Worm (Caenorhabditis elegans) whole organism, dauer: ENCODE data around the gene T24C4.10.

Experiments
- unc-62 ChIP-seq: sonication (generic microtip); optimal IDR thresholded peaks from 2 replicates; lab custom pipeline; 2017; ENCODE audit warnings: missing biosample characterization, missing genetic modification reagents, missing genetic modification characterization

T24C4.10 gene

DNA sequence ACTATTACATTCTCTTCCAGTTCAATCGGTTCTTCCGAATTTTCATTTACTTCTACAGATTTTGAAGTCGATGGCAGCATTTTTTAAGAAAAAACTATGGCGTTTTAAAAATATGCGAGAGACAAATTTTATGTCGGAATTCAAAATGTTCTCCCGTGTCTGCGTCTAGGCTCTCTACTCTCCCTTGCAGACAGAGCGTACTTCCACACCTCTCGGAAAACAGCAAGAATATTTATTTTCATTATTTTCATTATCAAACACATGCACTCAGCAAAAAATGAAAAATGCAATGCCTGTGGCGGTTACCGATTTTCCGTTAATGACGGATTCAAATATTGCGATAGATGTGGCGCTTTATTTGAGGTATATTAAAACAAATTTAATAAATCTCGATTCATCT is 4.5 kb upstream of the T24C4.10 start, which contains the start of the genes ztf-18 and F23H11.2:
Gene ztf-18 (minus strand): TSS at position 188 of the 400 bp plus-strand sequence.
Gene F23H11.2 (plus strand): TSS at position 223 of the 400 bp plus-strand sequence.
- TF ChIP-seq unc-62 (GFP tag; lab: Kevin White, UChicago), result no peak

DNA sequence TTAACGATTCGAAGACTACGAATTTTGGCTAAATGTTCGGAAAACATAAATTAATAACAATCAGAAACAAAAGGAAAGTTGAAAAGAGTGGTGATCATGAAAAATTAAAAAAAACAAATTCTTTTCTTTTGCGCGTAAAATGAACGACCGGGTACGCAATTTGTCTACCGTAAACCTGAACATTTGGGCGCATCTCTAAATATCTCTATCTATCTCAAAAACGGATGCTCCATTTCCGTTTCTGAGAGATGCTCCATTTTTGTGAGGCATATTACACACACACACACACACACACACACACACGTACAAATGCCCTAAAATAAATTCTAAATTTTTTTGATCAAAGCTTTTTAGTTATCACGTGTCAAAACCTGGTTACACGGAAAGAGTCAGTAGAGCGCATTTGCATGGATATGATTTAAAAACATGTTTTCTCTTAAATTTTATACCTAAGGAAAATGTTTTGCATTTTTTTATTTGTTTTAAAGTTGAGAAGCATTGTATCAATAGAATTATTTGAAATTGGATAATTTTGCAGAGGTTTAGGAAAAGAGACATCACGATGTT is 2.0 kb downstream of the T24C4.10 start:
- no peak for TF ChIP-seq unc-62 (GFP tag; lab: Kevin White, UChicago)

DNA sequence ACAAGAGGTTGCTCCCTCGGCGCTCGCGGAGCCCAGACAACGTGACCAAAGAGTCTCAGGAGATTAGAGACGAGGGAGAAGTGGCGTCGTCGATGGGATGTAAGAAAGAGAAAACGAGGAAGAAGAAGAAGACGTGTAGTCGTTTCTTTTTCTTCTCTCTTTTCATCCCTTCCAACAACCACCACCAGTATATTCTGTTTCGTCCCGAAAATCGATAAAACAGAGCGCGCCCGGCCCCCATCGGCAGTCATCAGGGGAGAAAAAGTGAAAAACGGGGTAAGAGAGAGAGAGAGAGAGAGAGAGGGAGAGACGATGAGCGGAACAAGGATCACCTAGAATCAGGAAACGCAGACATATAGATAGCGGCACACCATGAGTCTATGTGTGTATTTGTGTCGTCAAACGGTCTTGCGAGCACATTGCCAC is 3.2 kb downstream of the T24C4.10 start:
- TF ChIP-seq unc-62 (GFP tag; lab: Kevin White, UChicago), result no peak

- TF ChIP-seq unc-62 (GFP tag; lab: Kevin White, UChicago), result no peak
These were observed 4.3 kb downstream of the T24C4.10 start, which contains the start of gene zer-1 for ce11 chrIII:886726-887125. TSS of gene zer-1 (minus strand) at chrIII:886793.

- TF ChIP-seq unc-62 (GFP tag; lab: Kevin White, UChicago), result no peak
These were observed 7.4 kb downstream of the T24C4.10 start for ce11 chrIII:883595-883994.

- TF ChIP-seq unc-62 (GFP tag; lab: Kevin White, UChicago), result no peak
These were observed 9.6 kb downstream of the T24C4.10 start for ce11 chrIII:881460-881859.

- TF ChIP-seq unc-62 (GFP tag; lab: Kevin White, UChicago), result no peak
These were observed 10.2 kb downstream of the T24C4.10 start for ce11 chrIII:880840-881239.

ce11 chrIII:879634-880033 is 11.4 kb downstream of the T24C4.10 start, which contains the start of the genes T24C4.5 and ucr-2.3:
TSS of gene T24C4.5 (minus strand) at chrIII:879734.
TSS of gene ucr-2.3 (plus strand) at chrIII:879860.
- no peak for TF ChIP-seq unc-62 (GFP tag; lab: Kevin White, UChicago)

DNA sequence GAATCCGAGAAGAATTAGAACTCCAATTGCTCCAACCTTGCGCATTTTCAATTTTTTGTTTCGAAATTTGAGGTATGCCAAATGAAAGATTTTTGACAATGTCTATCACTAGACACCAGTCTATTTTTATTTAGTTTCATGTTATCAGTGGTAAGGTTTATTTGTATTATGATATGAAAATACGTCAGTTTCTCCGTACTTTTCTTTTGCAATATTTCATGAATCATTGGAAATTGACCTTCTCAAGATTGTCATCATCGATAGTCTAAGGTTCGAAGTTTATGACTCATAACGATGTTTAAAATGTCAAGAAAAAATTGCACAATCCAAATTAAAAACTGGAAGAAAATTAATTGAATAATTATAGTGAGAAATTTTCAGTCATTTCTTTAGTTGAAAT is 17.6 kb downstream of the T24C4.10 start, which contains the start of gene clc-19:
Gene clc-19 (minus strand): TSS at position 135 of the 400 bp plus-strand sequence.
- TF ChIP-seq unc-62 (GFP tag; lab: Kevin White, UChicago), result no peak

DNA sequence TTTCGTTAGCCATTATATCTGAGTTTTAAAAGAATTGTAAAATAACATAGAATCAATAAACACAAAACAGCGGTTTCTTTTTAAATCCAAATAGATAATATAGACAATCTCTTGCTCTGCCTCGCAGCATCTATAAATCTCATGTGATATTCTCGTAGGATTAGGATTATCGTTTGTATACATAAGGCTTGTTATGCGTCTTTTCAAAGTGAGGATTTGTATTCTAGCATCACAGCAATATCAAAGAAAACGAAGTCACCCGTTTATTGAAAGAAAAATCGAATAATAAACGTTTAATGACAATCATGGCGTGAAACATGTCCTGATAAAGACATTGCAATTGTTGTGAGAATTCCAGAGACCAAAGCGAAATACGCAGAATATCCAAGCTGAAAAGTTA is 18.7 kb downstream of the T24C4.10 start, which contains the start of the genes T24C4.3 and clc-20:
Gene T24C4.3 (minus strand): TSS at position 101 of the 400 bp plus-strand sequence.
Gene clc-20 (plus strand): TSS at position 211 of the 400 bp plus-strand sequence.
- no peak for TF ChIP-seq unc-62 (GFP tag; lab: Kevin White, UChicago)

ce11 chrIII:870555-870954 is 20.5 kb downstream of the T24C4.10 start:
- TF ChIP-seq unc-62 (GFP tag; lab: Kevin White, UChicago), result no peak

- no peak for TF ChIP-seq unc-62 (GFP tag; lab: Kevin White, UChicago)
These were observed 21.2 kb downstream of the T24C4.10 start, which contains the start of gene T24C4.2 for ce11 chrIII:869869-870268. TSS of gene T24C4.2 (minus strand) at chrIII:869969.

- no peak for TF ChIP-seq unc-62 (GFP tag; lab: Kevin White, UChicago)
These were observed 22.2 kb downstream of the T24C4.10 start for ce11 chrIII:868866-869265.

ce11 chrIII:861819-862356 is 29.2 kb downstream of the T24C4.10 start, which contains the start of gene arx-4:
TSS of gene arx-4 (plus strand) at chrIII:862306.
- no peak for TF ChIP-seq unc-62 (GFP tag; lab: Kevin White, UChicago)

DNA sequence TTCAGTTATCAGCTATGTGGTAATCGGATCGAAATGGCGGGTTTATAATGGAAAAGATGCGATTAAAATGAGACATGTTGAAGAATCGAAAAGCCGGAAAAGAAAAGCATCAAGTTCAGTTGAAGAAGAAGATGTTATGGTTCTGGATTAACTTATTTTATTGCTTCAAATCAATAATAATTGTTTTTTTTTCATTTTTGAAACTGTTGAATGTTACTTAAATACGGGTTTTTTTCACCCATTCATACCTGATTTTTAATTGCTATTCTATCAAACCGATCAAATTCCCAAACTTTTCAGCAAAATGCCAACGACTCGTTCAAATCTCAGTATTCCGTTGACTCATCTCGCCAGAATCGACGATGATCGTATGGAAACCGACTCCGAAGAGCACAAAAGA is 31.1 kb downstream of the T24C4.10 start, which contains the start of gene exos-4.2:
Gene exos-4.2 (plus strand): TSS at position 301 of the 400 bp plus-strand sequence.
- TF ChIP-seq unc-62 (GFP tag; lab: Kevin White, UChicago), result no peak

DNA sequence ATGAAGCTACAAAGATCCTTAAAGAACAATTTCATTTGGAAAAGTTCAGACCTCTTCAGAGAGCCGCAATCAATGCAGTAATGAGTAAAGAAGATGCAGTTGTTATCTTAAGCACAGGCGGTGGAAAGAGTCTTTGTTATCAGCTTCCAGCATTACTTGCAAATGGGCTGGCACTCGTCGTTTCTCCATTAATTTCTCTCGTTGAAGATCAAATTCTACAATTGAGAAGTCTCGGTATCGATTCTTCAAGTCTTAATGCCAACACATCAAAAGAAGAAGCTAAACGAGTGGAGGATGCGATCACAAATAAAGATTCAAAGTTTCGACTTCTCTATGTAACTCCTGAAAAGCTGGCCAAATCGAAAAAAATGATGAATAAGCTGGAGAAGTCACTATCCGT is 34.1 kb downstream of the T24C4.10 start:
- no peak for TF ChIP-seq unc-62 (GFP tag; lab: Kevin White, UChicago)
